Worm (Caenorhabditis elegans) whole organism, L4/young adult: ENCODE results near the gene fbxc-40.
"Not testable (repeated sequence)": the region's sequence is repeated elsewhere in the genome, so short reads cannot be mapped to it uniquely, and the experiment has no call there.

ENCODE experiments used
- W03F9.2 ChIP-seq: fragments of 150-350 bp; optimal IDR thresholded peaks from 2 replicates; lab custom pipeline; 2014; ENCODE audit warnings: missing biosample characterization, missing genetic modification characterization
- dao-5 ChIP-seq: sonication (generic microtip); optimal IDR thresholded peaks from 2 replicates; lab custom pipeline; 2016; ENCODE audit warnings: missing genotype, missing genetic modification characterization, moderate library complexity, missing compliant biosample characterization
- him-1 ChIP-seq: sonication (generic microtip); optimal IDR thresholded peaks from 2 replicates; lab custom pipeline; 2016; ENCODE audit warnings: missing genotype, missing genetic modification reagents, missing genetic modification characterization, missing compliant biosample characterization

Gene fbxc-40

DNA sequence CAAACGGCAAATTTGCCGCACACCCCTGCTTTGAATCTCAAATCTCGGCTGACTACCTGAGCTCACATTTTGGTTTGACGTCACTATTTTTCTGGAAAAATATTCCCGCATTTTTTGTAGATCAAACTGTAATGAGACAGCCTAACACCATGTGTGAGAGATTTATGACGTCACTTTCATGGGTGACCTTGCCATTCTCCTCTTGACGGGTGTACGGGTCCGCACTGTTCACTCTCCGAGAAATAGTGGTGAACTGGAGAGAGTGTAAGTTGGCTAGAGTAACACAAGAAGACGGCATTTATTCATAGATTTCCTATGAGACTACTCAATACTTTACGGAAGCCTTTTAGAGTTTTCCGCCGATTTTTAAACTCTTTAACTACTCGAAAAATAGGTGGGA is at the start of gene fbxc-40:
TSS of gene fbxc-40 (plus strand) at position 301 of the 400 bp plus-strand sequence.
- TF ChIP-seq dao-5, W03F9.2, him-1 (tag; lab: Kevin White, UChicago): not testable (repeated sequence)

DNA sequence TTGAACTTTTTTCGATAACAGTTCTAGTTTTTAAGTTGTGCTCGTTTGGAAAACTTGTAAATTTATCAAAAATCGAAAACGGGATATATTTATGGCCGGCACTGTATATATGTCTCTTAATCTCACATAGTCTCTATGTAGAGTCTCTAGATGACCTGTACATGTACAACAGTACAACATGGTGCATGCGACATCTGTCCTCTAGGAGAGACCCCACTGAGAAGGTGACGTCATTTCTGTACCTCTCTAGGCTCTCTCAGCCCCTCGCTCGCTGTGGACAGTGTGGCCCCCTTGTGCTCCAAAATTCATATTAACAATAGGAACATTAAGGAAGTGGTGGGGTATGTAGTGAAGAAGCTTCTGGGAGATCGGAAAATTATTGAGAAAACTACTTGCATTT is 48.5 kb upstream of the fbxc-40 start:
- no peak for TF ChIP-seq W03F9.2 (tag; lab: Kevin White, UChicago)
- no peak for TF ChIP-seq him-1 (tag; lab: Kevin White, UChicago)
- TF ChIP-seq dao-5 (tag; lab: Kevin White, UChicago), result no peak

DNA sequence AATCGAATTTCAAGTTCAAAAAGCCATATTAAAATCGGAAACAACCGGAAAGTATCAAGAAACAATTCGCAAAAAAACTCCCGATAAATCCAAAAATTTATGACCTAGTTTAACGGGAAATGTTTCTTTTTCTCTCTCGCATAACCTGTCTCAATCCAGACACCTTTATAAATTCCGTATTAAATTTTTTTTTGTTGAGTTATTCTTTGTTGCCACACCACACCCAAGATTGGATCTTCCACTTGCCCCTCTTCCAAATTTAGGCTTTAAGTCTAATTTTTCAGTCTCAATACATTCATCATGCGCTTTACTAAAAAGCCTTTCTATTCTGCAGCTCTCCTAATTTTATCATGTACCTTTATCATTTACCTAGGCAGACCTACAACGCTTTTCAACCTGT is 47.3 kb upstream of the fbxc-40 start, which contains the start of gene R07C3.3:
TSS of gene R07C3.3 (plus strand) at position 301 of the 400 bp plus-strand sequence.
- TF ChIP-seq dao-5 (tag; lab: Kevin White, UChicago) (no peak), him-1 (tag; lab: Kevin White, UChicago) (no peak), W03F9.2 (tag; lab: Kevin White, UChicago) (no peak)

DNA sequence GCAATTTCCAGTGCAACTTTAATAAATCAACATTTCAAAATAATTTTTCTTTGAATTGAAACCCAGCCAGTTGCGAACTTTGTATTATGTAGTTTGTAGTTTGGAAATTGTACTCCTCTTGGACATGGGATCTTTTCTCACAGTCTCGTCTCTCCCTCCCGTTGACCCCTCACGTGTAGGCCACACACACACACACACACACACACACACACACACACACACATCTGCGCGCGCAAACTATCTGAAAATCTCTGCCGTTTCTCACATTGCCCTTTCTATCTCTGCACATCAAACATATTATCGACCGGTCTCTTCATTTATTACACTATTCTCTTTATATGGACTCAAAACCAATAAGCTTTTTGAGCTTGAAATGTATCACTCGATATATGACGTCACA is 45.0 kb upstream of the fbxc-40 start, which contains the start of gene fbxc-36:
TSS of gene fbxc-36 (plus strand) at position 205 of the 400 bp plus-strand sequence.
- TF ChIP-seq W03F9.2 (tag; lab: Kevin White, UChicago) (no peak), dao-5 (tag; lab: Kevin White, UChicago) (no peak), him-1 (tag; lab: Kevin White, UChicago) (no peak)

DNA sequence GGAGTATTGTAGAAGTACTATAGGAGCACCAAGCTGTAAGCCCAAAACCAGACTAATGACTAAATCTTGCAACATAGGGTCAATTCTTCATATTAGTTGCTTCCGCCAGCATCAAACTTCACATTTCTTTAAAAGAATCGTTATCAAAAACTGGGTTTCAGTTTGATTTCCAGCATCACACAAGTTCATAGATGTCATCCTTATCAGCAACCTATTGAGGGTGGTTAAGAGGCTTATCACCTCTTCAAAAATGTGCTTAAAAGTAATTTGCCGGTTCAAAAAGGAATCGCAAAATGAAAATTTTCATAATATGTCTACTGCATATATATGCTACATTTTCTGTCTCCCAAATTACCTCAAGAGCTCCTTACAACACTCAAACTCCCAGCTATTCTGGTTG is 42.0 kb upstream of the fbxc-40 start, which contains the start of gene clec-43:
TSS of gene clec-43 (plus strand) at position 294 of the 400 bp plus-strand sequence.
- no peak for TF ChIP-seq dao-5 (tag; lab: Kevin White, UChicago)
- TF ChIP-seq him-1 (tag; lab: Kevin White, UChicago), result no peak
- no peak for TF ChIP-seq W03F9.2 (tag; lab: Kevin White, UChicago)

DNA sequence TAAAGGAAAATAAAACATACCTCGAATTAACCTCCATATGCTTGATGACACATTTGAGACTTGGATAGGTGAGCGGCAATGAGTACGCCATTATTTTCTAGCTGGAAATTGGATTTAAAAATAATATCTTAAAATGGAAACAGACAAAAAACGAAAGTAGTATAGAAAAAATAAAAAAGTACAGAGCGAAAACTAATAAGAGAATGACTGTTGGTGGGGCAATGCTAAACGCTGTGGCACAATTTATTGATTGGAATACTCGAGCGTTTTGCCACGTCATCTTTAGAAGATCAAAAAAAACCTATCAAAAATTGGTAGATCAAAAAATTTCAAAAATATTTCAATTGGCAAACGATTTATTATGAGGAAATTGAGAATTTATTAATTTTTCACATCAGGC is 37.7 kb upstream of the fbxc-40 start, which contains the start of gene fbxc-32:
TSS of gene fbxc-32 (minus strand) at position 101 of the 400 bp plus-strand sequence.
- no peak for TF ChIP-seq W03F9.2 (tag; lab: Kevin White, UChicago)
- no peak for TF ChIP-seq him-1 (tag; lab: Kevin White, UChicago)
- no peak for TF ChIP-seq dao-5 (tag; lab: Kevin White, UChicago)

DNA sequence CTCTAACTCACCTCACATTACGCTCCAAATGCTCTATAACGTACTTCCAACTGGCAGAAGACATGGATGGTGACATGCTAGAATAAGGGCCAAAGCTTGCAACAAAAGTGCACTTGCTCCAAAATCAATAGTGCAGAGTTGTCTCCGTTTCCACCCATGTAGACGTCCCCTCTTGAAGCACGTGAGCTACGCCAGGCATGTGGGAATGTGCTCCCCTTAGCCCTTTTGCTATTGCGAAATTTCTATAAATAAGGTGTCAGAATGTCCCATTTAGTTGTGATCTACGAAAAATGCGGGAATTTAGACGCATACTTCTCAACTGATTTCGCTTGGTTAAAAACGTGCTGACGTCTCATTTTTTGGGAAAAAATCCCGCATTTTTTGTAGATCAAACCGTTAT is 35.4 kb upstream of the fbxc-40 start:
- TF ChIP-seq him-1 (tag; lab: Kevin White, UChicago), result no peak

DNA sequence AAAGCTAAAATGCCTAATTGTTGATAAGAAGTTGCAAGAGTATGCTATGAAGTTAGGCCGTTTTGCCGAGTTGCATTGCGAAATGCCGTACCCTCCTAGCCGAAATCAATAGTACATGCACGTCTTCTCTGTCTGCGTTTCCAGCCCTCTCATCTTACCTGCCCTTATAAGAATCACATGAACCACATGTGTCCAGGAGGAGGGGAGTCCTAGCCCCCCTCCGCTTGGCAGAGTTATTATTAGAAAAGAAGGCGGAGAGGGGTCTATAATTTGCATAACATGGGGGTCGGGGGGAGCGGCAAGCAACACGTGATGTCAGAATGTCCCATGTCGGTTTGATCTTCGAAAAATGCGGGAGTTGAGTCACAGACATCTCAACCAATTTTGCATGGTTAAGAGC is 32.8 kb upstream of the fbxc-40 start:
- TF ChIP-seq dao-5 (tag; lab: Kevin White, UChicago) (no peak), him-1 (tag; lab: Kevin White, UChicago) (no peak)

DNA sequence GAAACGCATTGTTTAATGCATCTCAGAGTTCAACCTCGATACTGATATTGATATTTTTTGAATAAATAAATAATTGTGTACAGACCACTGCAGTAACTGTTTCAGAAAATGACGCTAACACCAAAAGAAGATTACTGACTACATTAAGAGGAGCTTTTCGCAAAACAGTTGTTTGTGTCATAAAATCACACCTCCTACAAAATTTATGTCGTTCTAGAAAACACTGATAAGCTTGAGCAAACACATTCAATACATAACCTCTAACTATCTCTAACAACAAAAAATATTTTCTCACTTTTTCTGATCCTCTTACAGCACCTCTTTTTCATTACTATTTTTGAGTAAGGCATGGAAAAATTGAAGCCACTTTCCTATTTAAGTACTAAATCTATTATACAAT is 31.2 kb upstream of the fbxc-40 start, which contains the start of gene fbxc-7:
TSS of gene fbxc-7 (plus strand) at position 301 of the 400 bp plus-strand sequence.
- TF ChIP-seq him-1, W03F9.2, dao-5 (tag; lab: Kevin White, UChicago): not testable (repeated sequence)

DNA sequence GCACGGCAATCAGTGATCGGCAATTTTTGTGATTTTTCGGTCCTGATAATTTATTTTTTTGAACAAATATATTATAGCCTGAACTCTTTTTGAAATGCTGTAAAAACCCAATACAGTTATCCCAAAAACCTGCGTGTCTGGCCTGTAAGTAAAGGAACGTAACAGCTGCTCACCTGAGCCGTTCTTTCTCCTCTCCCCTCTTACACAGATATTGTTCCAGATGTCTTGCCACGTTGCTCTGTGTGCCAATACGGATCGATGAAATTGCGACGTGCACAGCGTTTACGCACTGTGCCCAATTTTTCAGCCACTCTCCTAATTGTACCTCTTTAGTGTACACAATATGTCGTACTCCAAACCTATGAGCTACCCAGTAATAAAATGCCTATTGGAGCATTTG is 27.2 kb upstream of the fbxc-40 start, which contains the start of gene sdz-4:
TSS of gene sdz-4 (plus strand) at position 301 of the 400 bp plus-strand sequence.
- TF ChIP-seq him-1 (tag; lab: Kevin White, UChicago) (no peak), dao-5 (tag; lab: Kevin White, UChicago) (no peak), W03F9.2 (tag; lab: Kevin White, UChicago) (no peak)

DNA sequence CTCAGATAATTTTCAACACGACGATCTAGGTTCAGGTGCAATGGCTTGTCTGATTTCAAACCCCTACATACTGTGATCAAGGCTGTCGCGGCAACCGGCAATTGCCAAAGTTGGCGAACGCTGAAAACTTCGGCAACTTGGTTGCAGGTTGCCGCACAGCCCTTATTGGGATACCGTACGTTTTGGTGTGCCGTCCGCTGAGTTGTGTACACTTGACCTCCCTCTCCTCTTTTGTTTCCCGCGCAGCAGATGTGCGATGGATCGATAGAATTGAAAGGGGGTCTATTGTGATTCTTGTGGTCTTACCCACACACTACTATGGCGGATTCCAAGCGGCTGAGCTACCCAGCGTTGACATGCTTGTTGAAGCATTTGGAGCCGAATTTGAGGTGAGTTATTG is 25.6 kb upstream of the fbxc-40 start, which contains the start of the genes C32B5.18 and C32B5.7:
TSS of gene C32B5.18 (plus strand) at position 301 of the 400 bp plus-strand sequence.
TSS of gene C32B5.7 (plus strand) at position 311 of the 400 bp plus-strand sequence.
- no peak for TF ChIP-seq dao-5 (tag; lab: Kevin White, UChicago)
- no peak for TF ChIP-seq W03F9.2 (tag; lab: Kevin White, UChicago)
- TF ChIP-seq him-1 (tag; lab: Kevin White, UChicago), result no peak

DNA sequence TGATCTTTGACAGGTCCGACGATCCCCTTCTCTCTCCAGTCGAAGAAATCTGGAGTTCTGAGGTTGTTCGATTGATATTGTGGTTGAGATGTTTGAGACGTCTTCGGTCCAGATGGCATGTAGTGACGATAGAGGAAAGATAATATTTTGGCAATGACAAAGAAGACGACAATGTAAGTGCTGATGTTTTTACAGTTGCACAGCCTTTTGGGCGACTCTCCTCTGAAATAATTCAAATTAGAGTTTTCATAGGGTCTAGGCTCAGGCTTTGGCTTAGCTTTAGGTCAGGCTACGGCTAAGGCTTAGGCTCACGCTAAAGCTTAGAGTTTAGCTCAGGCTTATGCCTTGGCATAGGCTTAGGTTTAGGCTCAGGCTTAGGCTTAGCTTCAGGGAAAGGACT is 23.8 kb upstream of the fbxc-40 start, which contains the start of gene C32B5.13:
TSS of gene C32B5.13 (minus strand) at position 101 of the 400 bp plus-strand sequence.
- no peak for TF ChIP-seq him-1 (tag; lab: Kevin White, UChicago)
- TF ChIP-seq dao-5 (tag; lab: Kevin White, UChicago), result no peak
- TF ChIP-seq W03F9.2 (tag; lab: Kevin White, UChicago), result no peak

DNA sequence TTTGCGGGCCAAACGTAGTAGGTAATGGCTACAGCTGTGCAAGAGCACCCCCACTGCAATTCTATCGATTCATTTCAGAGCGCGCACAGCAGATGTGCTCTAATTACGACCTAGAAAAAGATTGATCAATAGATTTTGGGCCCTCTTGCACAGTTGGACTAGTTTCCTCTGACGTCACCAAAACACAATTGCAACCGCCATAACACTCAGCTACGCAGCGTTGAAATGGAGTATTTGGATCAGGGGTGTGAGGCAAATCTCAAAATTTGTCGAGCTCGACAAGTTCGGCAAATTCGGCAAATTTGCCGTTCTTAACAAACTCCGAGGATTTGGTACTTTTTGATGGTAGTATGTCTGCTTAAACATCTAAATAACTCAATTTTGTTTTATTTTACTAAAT is 18.8 kb upstream of the fbxc-40 start, which contains the start of gene fbxc-18:
TSS of gene fbxc-18 (minus strand) at position 101 of the 400 bp plus-strand sequence.
- not testable (repeated sequence) for TF ChIP-seq him-1, W03F9.2, dao-5 (tag; lab: Kevin White, UChicago)

DNA sequence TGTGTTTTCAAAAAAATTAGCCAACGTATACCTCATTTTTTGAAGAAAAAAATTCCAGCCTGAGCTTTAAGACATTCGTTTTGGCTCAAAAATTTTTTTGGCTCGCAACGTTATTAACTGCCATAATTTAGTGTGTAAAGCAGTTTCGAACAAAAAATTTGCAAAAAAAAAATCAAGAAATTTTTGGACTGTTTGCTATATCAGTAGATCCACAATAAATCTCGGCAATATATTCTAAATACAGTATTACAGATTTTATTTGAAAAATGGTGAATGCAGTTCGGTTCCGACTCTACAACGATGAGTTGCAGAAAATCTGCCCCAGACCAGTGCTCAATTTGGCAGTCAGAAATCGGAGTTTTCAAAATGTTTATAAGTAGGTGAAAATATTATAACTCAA is 17.7 kb upstream of the fbxc-40 start, which contains the start of gene C32B5.6:
TSS of gene C32B5.6 (plus strand) at position 301 of the 400 bp plus-strand sequence.
- TF ChIP-seq him-1, W03F9.2, dao-5 (tag; lab: Kevin White, UChicago): not testable (repeated sequence)
